Fruit fly (Drosophila melanogaster) Kc167 (cell line): ENCODE data around the gene GluRS-m.

ENCODE experiments used
- Myc ChIP-seq: fragments of >200 bp; optimal IDR thresholded peaks from 2 replicates; lab custom pipeline; 2017; ENCODE audit warnings: missing external identifiers
- Sin3A ChIP-seq: fragments of >200 bp; optimal IDR thresholded peaks from 2 replicates; lab custom pipeline; 2018; ENCODE audit warnings: missing external identifiers
- h ChIP-seq: fragments of >200 bp; optimal IDR thresholded peaks from 3 replicates; lab custom pipeline; 2018; ENCODE audit warnings: missing external identifiers
- insv ChIP-seq: fragments of >200 bp; optimal IDR thresholded peaks from 3 replicates; lab custom pipeline; 2018; ENCODE audit warnings: missing external identifiers
- psq ChIP-seq: fragments of >200 bp; optimal IDR thresholded peaks from 2 replicates; lab custom pipeline; 2017; ENCODE audit warnings: missing external identifiers
- ttk ChIP-seq: sonication (Bioruptor generic); optimal IDR thresholded peaks from 2 replicates; lab custom pipeline; 2017; ENCODE audit warnings: missing external identifiers

The GluRS-m gene

dm6 chr3L:16410234-16411119 lies 6.5 kb downstream of the GluRS-m start:
- TF ChIP-seq Myc (lab: Kevin White, UChicago): no peak
- no peak for TF ChIP-seq psq (lab: Kevin White, UChicago)
- TF ChIP-seq insv (lab: Kevin White, UChicago): no peak
- no peak for TF ChIP-seq h
- TF ChIP-seq ttk (lab: Kevin White, UChicago): no peak
- no peak for TF ChIP-seq Sin3A (lab: Kevin White, UChicago)

DNA sequence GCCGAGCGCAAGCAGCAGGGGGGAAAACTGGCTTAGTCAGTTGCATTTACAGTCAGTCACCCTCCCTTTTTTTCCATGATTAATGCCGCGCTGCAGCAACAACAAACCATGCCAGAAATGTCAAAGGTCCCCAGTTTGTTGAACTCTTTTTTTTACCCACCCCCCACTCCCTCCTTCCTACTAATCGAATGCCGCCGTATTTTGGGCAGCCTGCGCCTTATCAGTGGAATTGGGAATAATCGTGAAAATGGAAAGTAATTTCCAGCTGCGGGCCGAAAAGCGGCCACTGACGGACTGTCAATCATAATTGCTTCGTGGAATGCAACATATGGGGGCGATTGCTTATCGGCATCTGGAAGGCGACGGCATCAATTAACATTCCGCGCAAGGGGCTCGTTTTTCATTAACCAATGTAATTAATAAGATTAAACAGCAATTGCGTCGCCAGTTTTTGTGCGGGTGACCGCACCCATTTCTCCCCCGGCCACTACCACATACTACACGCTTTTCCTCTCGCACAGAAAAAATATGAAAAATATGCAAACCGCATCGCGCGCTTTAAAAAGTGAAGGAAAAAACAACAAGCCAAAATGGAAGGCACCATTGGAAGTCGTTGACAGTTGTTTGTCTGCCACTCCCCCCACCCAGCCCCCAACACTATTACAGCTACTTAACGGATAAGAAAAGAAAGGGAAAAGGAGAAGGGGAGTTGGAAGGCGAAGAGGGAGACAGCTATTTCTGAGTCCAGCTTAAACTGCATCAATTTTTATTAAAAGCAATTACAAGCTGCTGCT lies 7.3 kb downstream of the GluRS-m start:
- TF ChIP-seq psq (lab: Kevin White, UChicago) (no peak), Myc (lab: Kevin White, UChicago) (no peak), h (no peak), insv (lab: Kevin White, UChicago) (no peak), Sin3A (lab: Kevin White, UChicago) (no peak)

DNA sequence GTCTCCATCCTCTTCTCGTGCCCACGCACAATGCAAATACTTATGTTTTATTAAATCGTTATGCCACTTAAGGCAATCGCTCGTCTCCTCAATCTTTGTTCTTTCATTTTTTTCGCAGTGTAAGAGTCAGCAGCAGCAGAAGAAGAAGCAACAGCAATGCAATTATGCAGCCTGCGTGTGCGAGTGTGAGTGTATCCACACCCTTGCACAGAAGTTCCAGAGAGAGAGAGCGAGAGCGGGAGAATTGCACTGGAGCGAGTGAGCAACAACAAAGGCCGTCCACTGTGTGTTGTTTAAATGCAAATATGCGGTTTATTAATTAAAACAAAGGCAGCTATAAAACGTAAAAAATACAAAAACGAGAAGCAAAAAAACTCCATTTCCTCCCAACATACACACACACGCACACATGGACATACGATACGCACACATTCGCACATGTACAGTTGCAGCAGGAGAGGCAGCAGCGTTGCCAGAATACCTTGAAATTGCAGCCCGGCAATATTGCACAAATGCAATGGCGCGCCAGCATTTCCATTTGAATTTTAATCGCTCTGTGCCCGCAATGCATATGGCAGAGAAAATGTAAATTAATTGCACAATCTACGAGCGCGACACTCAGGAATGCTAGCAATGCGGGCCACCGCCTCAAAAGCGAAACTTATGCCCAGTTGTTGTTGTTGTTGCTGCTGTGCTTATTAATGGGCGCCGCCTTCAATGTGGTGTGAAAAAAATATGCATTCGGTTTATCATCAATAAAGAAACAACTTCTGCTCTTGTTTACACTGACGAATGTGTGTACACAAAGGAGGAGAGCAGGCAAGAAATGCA lies 8.2 kb downstream of the GluRS-m start:
- no peak for TF ChIP-seq Myc (lab: Kevin White, UChicago)
- no peak for TF ChIP-seq h
- TF ChIP-seq psq (lab: Kevin White, UChicago): no peak
- no peak for TF ChIP-seq ttk (lab: Kevin White, UChicago)
- TF ChIP-seq Sin3A (lab: Kevin White, UChicago): no peak
- no peak for TF ChIP-seq insv (lab: Kevin White, UChicago)

- no peak for TF ChIP-seq Sin3A (lab: Kevin White, UChicago)
- no peak for TF ChIP-seq h
- no peak for TF ChIP-seq Myc (lab: Kevin White, UChicago)
- no peak for TF ChIP-seq insv (lab: Kevin White, UChicago)
- no peak for TF ChIP-seq psq (lab: Kevin White, UChicago)
- TF ChIP-seq ttk (lab: Kevin White, UChicago): no peak
These were observed 9.0 kb downstream of the GluRS-m start for dm6 chr3L:16407815-16408608.

- TF ChIP-seq insv (lab: Kevin White, UChicago): no peak
- TF ChIP-seq ttk (lab: Kevin White, UChicago): no peak
- TF ChIP-seq Myc (lab: Kevin White, UChicago): no peak
- no peak for TF ChIP-seq Sin3A (lab: Kevin White, UChicago)
- TF ChIP-seq h: no peak
These were observed 14.7 kb downstream of the GluRS-m start for dm6 chr3L:16402253-16402652.

DNA sequence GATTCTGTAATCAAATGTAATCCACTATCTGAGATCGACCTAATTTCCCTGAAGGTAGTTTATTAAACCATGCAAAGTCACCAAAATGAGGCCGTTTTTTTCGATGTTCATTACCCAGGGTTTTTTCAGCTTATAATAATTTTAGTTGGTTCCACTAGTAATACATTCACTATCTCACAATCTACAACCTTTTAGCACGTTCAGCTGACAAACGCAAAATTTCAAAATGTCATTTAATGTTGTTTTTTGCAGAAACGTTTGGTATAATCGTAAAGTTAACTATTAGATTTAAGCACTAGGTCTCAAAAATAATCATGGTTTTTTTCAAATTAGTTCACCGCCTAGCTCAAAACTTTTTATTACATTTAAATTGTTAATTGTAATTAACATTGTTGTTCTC lies 16.8 kb downstream of the GluRS-m start, which contains the start of gene CG44836:
Gene CG44836, minus strand, starts transcription at position 101 of the 400 bp plus-strand sequence.
- TF ChIP-seq psq (lab: Kevin White, UChicago) (no peak), Sin3A (lab: Kevin White, UChicago) (no peak), ttk (lab: Kevin White, UChicago) (no peak)

DNA sequence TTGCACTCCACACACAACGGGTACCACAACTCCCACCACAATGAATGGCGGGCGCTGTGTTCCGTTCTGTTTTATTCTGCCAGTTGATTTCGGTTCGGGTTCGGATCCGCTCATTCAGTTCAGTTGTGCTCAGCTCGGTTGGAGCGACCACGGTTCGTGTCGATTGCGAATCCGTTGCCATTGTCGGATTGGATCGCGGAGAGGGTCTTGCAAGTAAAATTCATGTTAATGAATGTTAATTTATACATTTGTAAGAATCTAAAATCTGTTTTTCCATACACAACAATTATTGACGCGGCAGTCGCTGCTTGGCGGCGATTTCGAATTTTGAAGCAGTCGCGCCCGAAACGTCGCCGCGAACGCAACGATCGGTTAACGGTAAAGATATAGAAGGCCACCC lies 22.5 kb downstream of the GluRS-m start, which contains the start of gene Gagr:
Gene Gagr, plus strand, starts transcription at position 81 of the 400 bp plus-strand sequence.
- no peak for TF ChIP-seq Myc (lab: Kevin White, UChicago)
- no peak for TF ChIP-seq ttk (lab: Kevin White, UChicago)
- TF ChIP-seq psq (lab: Kevin White, UChicago): no peak
- no peak for TF ChIP-seq Sin3A (lab: Kevin White, UChicago)
- TF ChIP-seq h: no peak
- no peak for TF ChIP-seq insv (lab: Kevin White, UChicago)

DNA sequence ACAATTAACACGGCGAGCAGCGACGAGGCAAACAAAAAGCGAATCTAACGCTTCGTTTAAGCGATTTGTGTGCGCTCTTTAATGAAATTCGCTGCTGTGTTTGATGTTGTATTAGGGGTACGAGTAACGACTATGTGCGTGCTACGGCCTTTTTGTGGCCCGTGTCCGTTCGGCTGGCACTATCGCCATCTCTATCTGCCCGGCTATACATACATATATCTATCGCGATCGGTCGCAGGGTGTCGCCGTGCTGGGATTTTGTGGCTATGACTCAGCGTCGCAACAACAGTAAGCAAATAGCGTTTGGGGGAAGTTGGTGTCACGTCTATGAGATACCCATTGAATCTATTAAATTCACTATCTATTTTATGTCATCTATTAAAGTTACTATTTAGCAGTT lies 23.3 kb downstream of the GluRS-m start:
- TF ChIP-seq Myc (lab: Kevin White, UChicago): no peak
- no peak for TF ChIP-seq h
- TF ChIP-seq Sin3A (lab: Kevin White, UChicago): no peak
- TF ChIP-seq insv (lab: Kevin White, UChicago): no peak
- no peak for TF ChIP-seq psq (lab: Kevin White, UChicago)

DNA sequence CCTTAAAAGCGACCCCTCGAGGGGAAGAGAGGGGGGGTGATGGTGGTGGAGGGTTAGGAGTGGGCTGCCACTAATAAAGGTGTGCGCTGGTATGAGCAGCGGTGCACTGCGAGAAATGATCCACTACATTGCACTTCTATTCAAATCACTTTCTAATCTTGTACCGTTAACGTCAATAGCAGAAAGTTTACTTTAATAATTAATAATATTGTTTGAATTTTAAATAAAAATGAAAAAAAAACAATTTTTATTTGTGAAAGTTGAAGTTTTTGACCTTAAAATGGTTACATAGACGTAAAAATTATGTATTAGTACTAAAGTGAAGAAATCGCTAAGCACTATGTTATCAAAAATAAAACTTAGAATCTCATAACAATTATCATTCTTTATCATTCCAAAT lies 24.1 kb downstream of the GluRS-m start:
- TF ChIP-seq psq (lab: Kevin White, UChicago) (no peak), ttk (lab: Kevin White, UChicago) (no peak), Sin3A (lab: Kevin White, UChicago) (no peak), insv (lab: Kevin White, UChicago) (no peak), Myc (lab: Kevin White, UChicago) (no peak), h (no peak)

dm6 chr3L:16392203-16392800 lies 24.7 kb downstream of the GluRS-m start:
- no peak for TF ChIP-seq insv (lab: Kevin White, UChicago)
- TF ChIP-seq psq (lab: Kevin White, UChicago): no peak
- TF ChIP-seq Myc (lab: Kevin White, UChicago): no peak
- no peak for TF ChIP-seq h
- no peak for TF ChIP-seq ttk (lab: Kevin White, UChicago)
- no peak for TF ChIP-seq Sin3A (lab: Kevin White, UChicago)
